Fruit fly (Drosophila melanogaster): Measurements from ENCODE around the gene Vps45.

The Vps45 gene

DNA sequence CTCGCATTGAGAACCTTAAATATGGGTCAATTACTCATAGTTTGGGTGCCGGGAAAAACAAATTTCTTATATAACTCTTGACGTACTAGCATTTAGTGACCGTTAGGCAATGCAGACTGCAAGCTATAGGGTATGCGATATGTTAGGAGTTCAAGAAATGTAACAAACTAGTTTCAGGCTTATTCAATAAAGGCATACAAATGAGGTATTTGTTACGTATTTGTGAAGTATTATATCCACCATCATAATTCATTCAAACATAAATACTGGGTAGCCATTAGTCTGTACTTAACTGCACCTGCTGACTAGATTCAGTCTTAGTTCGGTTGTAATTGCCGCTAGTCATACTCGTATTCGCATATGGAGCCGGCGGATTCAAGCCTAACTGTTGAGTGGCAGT, 44.5 kb downstream of the Vps45 start (continued):
- TF ChIP-seq CG11456 (GFP tag; IDR thresholded peaks at IDR 0.05): no peak
- no peak for TF ChIP-seq CG6272 (GFP tag; IDR thresholded peaks at IDR 0.05)
- TF ChIP-seq CG1602 (GFP tag; optimal IDR thresholded peaks at IDR 0.05): no peak
- TF ChIP-seq org-1 (GFP tag; optimal IDR thresholded peaks at IDR 0.05): no peak
- TF ChIP-seq nerfin-2 (GFP tag; IDR thresholded peaks at IDR 0.05; ENCODE audit: partially characterized antibody): peak; percentile 62
- peak in 1 of 2 experiments; percentile 67 for TF ChIP-seq Pdp1 (GFP tag; optimal IDR thresholded peaks at IDR 0.05)
- no peak for TF ChIP-seq insv (GFP tag; optimal IDR thresholded peaks at IDR 0.05)
- no peak for TF ChIP-seq cwo (GFP tag; optimal IDR thresholded peaks at IDR 0.05)
- no peak for TF ChIP-seq schlank (tag; optimal IDR thresholded peaks at IDR 0.05)
- no peak for TF ChIP-seq HLH54F (GFP tag; optimal IDR thresholded peaks at IDR 0.05)
- no peak for TF ChIP-seq Hmr (GFP tag; optimal IDR thresholded peaks at IDR 0.05)
- no peak for TF ChIP-seq caup (GFP tag; optimal IDR thresholded peaks at IDR 0.05; ENCODE audit: severe bottlenecking)
- TF ChIP-seq gfzf (GFP tag; optimal IDR thresholded peaks at IDR 0.05): no peak
- no peak for TF ChIP-seq CG15601 (tag; optimal IDR thresholded peaks at IDR 0.05)
- no peak for TF ChIP-seq sc (optimal IDR thresholded peaks at IDR 0.05)
- TF ChIP-seq sc (GFP tag; optimal IDR thresholded peaks at IDR 0.05): no peak
- TF ChIP-seq stwl (tag; optimal IDR thresholded peaks at IDR 0.05): no peak
- no peak for TF ChIP-seq E2f2 (GFP tag; IDR thresholded peaks at IDR 0.05)
- TF ChIP-seq tna (GFP tag; IDR thresholded peaks at IDR 0.05; ENCODE audit: partially characterized antibody): peak; percentile 78
- no peak for TF ChIP-seq CG11398 (GFP tag; optimal IDR thresholded peaks at IDR 0.05)
- no peak for TF ChIP-seq unc-4 (GFP tag; IDR thresholded peaks at IDR 0.05; ENCODE audit: partially characterized antibody)
- TF ChIP-seq pros (GFP tag; optimal IDR thresholded peaks at IDR 0.05): no peak
- peak; percentile 87 for TF ChIP-seq HLH4C (GFP tag; IDR thresholded peaks at IDR 0.05; ENCODE audit: partially characterized antibody)
- TF ChIP-seq CG16815 (GFP tag; optimal IDR thresholded peaks at IDR 0.05): no peak
- TF ChIP-seq Ptx1 (GFP tag; IDR thresholded peaks at IDR 0.05): no peak
- TF ChIP-seq CG8290 (GFP tag; optimal IDR thresholded peaks at IDR 0.05): no peak
- TF ChIP-seq CG8290 (tag; optimal IDR thresholded peaks at IDR 0.05): no peak
- peak; percentile 17 for TF ChIP-seq Med (GFP tag)
- 0 out of 3 replicates have a peak, but pooled peaks have one; percentile 20 for TF ChIP-seq hb (GFP tag; IDR thresholded peaks at IDR 0.05; ENCODE audit: partially characterized antibody)
- no peak for TF ChIP-seq cato (GFP tag; optimal IDR thresholded peaks at IDR 0.05; ENCODE audit: borderline replicate concordance)
- TF ChIP-seq Scr (GFP tag; IDR thresholded peaks at IDR 0.05; ENCODE audit: partially characterized antibody): peak; percentile 48; the same call in 1 of the 2 replicates
- TF ChIP-seq CG14860 (GFP tag; IDR thresholded peaks at IDR 0.05; ENCODE audit: partially characterized antibody): peak; percentile 68; the same call in 2 of the 3 replicates
- TF ChIP-seq vnd (GFP tag; IDR thresholded peaks at IDR 0.05; ENCODE audit: partially characterized antibody): peak; percentile 50; the same call in 2 of the 3 replicates

DNA sequence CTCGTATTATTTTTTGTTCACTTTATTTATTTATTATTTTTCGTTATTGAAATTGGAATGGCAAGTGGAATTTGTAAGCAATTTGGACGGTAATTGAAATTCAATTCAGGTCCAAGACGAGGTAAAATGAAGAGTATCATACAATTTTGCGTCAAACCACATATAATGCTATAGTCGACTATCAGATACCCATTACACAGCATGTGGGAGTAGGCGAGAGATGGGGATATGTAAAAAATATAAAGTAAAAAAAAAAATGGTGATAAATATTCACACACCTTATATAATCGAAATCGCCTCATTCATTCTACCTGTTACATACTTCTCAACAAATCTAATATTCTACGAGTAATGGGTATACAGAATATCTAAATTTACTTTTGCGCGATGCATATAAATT, 48.5 kb downstream of the Vps45 start:
- TF ChIP-seq CG13894 (tag; optimal IDR thresholded peaks at IDR 0.05) (no peak), CG8944 (GFP tag; optimal IDR thresholded peaks at IDR 0.05) (no peak), CG5953 (GFP tag; IDR thresholded peaks at IDR 0.05) (no peak), trem (tag; optimal IDR thresholded peaks at IDR 0.05) (no peak), CG11247 (GFP tag; IDR thresholded peaks at IDR 0.05) (no peak; the same call in 1 of the 2 replicates), CG5245 (GFP tag; optimal IDR thresholded peaks at IDR 0.05) (no peak), al (GFP tag; IDR thresholded peaks at IDR 0.05) (no peak), mam (GFP tag; optimal IDR thresholded peaks at IDR 0.05) (no peak), Stat92E (GFP tag; optimal IDR thresholded peaks at IDR 0.05) (no peak), ken (GFP tag; IDR thresholded peaks at IDR 0.05) (no peak), CG10321 (GFP tag; IDR thresholded peaks at IDR 0.05) (no peak), MESR4 (GFP tag; optimal IDR thresholded peaks at IDR 0.05) (no peak), CG4328 (GFP tag; optimal IDR thresholded peaks at IDR 0.05) (no peak), Hand (GFP tag; optimal IDR thresholded peaks at IDR 0.05) (no peak), Hr78 (GFP tag; optimal IDR thresholded peaks at IDR 0.05) (no peak), Ptx1 (GFP tag; IDR thresholded peaks at IDR 0.05) (no peak), gt (GFP tag; IDR thresholded peaks at IDR 0.05) (no peak), Dip2 (GFP tag; IDR thresholded peaks at IDR 0.05) (no peak), gfzf (GFP tag; optimal IDR thresholded peaks at IDR 0.05) (no peak), Fer3 (tag; optimal IDR thresholded peaks at IDR 0.05) (no peak)

All from whole organism, embryonic.